Worm (Caenorhabditis elegans): Measurements from ENCODE around the gene Y51H4A.22.
"Not testable (repeated sequence)": the region's sequence is repeated elsewhere in the genome, so short reads cannot be mapped to it uniquely, and the experiment has no call there.

The Y51H4A.22 gene

DNA sequence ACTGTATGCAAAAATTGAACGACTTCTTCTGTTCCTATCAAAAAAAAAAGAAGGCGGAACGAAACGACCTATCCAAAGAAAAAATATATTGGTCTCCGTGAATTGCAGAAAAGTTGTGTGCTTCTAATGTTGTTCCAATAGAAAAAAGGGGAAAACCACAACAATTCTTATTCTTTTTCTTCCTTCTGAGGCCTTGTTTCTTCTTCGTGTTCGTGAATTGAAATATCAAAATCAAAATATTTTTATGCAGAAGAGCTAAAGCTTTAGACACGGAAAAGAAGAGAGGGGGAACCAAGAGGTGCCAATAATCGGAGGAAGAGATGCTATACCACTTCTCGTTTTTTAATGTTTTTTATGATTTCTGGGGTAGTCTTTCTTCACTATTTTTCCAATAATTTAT is 35.3 kb downstream of the Y51H4A.22 start, which contains the start of gene Y43D4A.2:
Y43D4A.2 (minus strand) TSS at position 101 of the 400 bp plus-strand sequence.
- not testable (repeated sequence) for TF ChIP-seq C38D4.7 (GFP tag; optimal IDR thresholded peaks at IDR 0.05); pha-2 (tag; optimal IDR thresholded peaks at IDR 0.05); elt-2 (tag; optimal IDR thresholded peaks at IDR 0.05)

All from whole organism, late embryonic.